Fruit fly (Drosophila melanogaster): Measurements from ENCODE around the gene CG43339.
A peak's percentile ranks its signal among the peaks of the same experiment; 100 is the strongest.

The CG43339 gene

DNA sequence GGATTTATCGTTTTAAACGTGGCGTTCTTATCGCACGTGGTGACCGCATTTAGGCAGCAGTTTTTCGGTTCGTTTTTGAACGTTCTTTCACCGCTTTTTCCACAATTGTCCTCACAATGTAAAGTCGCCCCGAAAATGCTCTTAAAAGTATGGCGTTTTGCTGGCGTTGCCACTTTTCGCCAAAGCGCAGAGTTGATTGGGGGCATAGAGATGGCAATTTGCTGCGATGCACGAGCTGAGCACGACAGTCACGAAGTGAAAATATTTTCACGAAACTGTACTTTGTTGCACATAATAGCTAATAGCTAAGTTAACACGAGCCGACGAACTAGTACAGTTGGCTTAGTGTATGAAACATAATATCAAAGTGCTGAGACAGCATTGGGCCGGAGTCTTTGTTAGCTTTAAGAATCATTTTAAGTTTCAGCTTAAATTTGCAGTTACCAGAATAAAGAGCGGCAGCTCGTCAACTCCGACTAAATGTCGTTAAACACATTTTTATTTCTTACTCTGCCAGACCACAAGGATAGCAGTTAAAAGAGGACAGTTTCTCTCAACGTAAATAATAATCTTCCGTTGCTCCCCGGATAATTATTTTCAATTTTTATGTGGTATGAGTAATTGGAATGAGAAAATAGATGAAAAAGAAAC, 15.7 kb upstream of the CG43339 start, which contains the start of gene msl-1:
Gene msl-1 (minus strand): TSS at position 155 of the 651 bp plus-strand sequence.
- no peak for TF ChIP-seq CG8478 (optimal IDR thresholded peaks at IDR 0.05)
- TF ChIP-seq CTCF (optimal IDR thresholded peaks at IDR 0.05), result peak; percentile 36 to 46

DNA sequence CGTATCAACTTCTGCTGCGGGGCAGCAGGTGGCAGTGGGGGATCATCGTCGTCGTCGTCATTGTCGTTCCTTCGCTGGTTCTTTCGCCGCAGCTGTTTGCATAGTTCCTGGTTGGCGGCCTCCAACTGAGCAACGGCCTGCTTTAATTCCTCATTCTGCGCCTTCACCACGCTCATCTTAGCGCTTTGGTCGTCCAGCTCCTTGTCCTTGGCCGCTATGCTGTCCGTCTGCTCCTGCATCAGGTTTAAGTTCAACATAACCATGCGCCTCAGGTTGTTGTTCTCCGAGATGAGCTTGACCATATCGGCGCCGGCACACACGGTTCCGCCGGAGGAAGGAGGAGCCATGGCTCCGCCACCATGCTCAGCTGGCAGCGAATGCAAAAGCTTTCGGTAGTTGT, 14.7 kb upstream of the CG43339 start:
- no peak for TF ChIP-seq CTCF (optimal IDR thresholded peaks at IDR 0.05)
- TF ChIP-seq CG8478 (optimal IDR thresholded peaks at IDR 0.05), result no peak

DNA sequence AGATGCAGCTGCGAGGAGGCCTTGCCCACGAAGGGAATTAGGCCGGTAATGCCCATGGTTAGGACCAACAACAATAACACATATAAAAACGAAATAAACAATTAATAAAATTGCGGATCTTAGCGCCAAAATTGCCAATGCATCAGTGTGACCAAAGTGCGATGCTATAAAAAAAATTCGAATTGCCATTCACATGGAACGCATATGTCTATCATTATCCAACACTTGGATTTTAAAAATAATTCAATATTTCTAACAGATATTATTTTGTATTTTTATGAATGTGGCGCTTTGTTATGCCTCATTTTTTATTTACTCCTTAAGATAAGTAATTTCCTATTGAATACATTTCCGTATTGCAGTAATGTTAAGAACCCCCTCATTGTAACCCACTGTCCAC, 8.8 kb upstream of the CG43339 start, which contains the start of gene tos:
Gene tos (minus strand): TSS at position 173 of the 400 bp plus-strand sequence.
- TF ChIP-seq CG8478 (optimal IDR thresholded peaks at IDR 0.05) (no peak), CTCF (optimal IDR thresholded peaks at IDR 0.05) (no peak)

DNA sequence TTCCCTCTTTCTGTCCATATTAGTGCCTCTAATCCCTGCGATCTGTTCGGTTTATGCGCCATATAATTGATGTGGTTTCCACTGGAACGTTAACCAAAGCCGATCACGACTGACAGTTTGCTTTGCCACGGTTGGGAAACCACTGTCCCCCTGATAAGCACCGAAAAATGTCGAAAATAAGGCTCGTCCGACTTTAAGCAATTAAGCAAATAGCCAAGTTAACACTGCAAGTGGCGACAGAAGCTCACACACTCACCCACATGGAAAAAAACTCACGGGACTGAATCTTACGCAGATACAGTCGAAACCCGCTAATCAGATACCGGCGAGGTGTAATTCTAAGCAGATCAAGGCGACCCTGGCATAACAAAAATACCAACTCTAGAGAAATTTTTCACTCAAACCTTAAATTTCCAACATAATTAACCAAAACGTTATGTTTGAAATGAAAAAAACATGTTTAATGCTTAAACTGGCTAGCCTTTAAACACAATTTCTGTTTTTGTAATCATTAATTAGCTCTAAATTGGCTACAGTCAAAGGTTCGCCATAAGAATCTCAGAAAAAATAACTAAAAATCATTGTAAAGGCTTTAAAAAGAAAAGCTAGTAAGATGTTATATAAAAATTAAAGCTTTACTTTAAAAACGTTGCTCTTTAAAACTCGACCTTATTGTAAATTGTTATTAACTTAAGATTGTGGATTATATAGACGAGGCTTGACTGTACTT, 5.0 kb upstream of the CG43339 start:
- TF ChIP-seq CG8478 (optimal IDR thresholded peaks at IDR 0.05) (no peak), CTCF (optimal IDR thresholded peaks at IDR 0.05) (no peak)

DNA sequence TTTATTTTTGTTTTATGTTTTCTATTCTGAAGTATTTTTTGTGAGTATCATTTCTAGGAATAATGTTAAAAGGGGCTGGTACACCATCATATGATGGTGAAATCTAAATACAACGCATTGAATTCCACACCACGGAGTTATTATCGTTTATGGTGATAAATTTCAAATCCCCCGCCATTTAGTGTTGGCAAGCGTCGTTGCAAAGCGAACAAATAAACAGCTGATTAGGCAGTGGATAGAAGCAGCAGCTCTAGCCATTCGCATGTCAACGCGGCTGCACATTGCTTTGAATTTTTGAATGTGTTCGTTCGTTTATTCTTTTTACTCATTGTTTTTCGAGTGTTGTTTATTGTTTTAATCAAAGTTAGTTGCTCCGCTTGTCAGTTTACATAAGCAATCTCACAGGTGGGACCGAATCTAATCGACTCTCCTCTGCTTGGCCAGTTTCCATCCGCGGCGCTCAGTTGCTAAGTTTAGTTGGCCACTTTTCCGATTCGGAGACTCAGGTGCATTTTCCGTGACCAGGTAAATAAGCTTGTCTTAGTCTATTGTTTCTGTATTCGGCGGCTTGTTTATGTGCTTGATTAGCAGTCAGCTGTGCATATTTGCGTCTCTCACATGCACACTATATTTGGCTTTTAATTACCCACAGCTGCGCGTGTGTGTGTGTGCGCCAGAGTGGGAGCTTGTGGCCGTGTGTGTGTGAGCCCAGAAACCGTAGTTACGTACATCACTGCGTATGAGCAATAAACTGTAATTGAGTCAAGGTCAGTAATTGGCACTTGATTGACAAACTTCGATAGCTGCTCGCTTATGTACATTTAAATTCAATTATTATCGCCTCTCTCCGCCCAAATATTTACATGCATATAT, 4.1 kb upstream of the CG43339 start, which contains the start of the genes Mst36Fa and CG31751:
Gene Mst36Fa (minus strand): TSS at position 51 of the 873 bp plus-strand sequence.
Gene CG31751 (plus strand): TSS at position 274 of the 873 bp plus-strand sequence.
- no peak for TF ChIP-seq CG8478 (optimal IDR thresholded peaks at IDR 0.05)
- TF ChIP-seq CTCF (optimal IDR thresholded peaks at IDR 0.05), result no peak

DNA sequence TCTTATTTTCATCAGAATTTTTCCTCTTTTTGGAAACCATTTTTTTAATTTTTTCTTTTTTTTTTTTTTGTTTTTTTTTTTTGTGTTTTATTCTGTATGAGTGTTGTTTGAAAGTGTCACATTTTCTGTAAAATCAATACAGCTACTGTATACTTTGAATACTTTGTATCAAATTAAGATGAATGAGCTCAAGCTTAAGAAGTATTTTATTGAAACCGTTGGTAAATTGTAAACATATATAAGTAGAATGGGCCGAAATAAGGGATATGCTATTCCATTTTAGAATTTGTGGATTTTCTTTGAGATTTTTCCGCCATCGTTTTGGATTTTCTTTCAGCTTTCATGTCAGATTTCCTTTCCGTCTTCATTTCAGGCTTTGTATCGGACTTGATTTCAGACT, 1.9 kb upstream of the CG43339 start, which contains the start of gene Mst36Fb:
Gene Mst36Fb (minus strand): TSS at position 101 of the 400 bp plus-strand sequence.
- TF ChIP-seq CTCF (optimal IDR thresholded peaks at IDR 0.05) (no peak), CG8478 (optimal IDR thresholded peaks at IDR 0.05) (no peak)

DNA sequence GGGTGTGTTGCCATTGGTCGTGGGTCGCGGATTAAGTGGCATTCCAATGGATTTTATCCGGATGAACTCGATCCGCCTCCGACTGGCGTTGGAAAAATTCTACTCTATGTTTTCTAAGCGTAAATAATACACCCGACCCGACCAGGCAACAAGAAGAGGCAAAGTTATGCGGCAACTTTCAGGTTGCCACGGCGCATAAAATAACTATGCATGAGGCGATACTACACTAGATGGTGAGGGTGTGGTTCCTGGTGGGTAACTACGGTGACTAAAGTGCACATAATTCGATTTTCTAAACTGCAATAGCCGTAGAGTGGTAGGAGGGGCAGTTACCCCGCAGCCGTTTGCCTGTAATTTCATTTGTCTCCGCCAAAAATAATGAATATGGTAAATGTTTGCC, 1.9 kb downstream of the CG43339 start, which contains the start of gene CG43338:
Gene CG43338 (minus strand): TSS at position 101 of the 400 bp plus-strand sequence.
- TF ChIP-seq CTCF (optimal IDR thresholded peaks at IDR 0.05), result no peak
- TF ChIP-seq CG8478 (optimal IDR thresholded peaks at IDR 0.05), result no peak

DNA sequence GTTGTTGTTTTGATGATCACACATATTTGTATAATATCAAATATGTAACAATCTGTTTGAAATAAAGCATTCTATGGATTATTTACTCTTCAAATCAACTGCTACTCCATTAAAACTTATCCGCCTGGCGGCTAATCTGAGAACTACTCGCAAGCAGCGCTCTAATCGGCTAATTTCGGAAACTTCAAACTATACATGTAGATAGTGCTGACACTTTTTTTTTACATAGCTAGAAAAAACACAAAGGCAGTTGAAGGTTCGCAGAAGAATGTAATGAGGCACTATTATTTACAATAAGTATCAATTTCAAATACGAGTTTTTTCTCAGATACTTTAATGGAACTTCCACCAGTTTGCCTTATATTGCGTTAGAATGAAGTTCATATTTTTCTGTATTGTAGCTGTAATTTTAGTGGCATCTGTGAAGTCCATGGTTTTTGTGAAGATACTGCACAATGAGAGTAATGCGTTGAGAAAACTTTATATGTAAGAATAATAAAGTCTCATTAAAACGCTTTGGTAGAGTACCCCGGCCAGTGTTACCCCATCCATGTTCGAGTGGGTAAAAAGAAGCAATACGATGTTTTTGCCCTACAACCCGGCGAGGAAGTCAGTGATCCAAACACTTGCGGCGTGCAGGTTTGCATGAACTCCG, 7.0 kb downstream of the CG43339 start:
- TF ChIP-seq CTCF (optimal IDR thresholded peaks at IDR 0.05) (peak; percentile 93 to 97), CG8478 (optimal IDR thresholded peaks at IDR 0.05) (no peak)

DNA sequence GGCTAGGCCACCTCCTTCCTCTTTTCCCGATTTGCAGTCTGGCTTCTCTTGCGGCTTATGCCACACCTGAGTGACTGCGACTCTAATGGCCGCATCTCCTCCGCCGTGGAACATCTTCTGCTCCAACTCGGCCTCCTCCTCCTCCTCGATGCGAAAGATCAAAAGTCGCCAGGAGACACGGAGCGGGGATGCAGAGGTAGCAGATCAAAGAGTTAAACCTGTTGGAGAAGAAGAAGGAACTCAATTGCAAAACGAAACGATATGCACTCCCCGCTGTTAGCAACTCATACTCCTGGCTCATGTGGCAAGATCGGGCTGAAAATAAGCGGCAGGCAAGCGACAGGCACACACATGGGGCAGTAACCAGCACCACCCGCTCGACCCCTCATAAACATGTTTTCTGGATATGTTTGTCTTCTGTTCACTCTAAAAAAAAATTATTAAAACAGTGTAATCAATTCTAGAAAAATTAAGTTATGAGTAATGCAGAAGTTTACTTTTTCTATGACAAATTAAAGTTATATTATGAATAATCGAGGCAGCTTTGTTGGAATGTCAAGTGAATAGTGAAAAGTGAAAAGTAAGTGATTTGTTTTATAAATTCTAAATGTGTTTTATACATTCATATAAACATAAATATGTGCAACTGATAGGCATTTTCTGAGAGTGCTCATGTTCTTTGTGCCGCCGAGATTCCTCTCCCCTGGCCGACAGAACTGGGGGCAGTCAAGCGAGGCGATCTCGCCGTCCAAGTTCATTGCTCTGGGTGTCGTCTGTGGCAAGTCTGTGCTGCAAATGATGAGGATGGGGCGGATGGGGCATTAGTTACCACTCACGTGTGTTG, 8.2 kb downstream of the CG43339 start:
- TF ChIP-seq CG8478 (optimal IDR thresholded peaks at IDR 0.05) (no peak), CTCF (optimal IDR thresholded peaks at IDR 0.05) (no peak)

DNA sequence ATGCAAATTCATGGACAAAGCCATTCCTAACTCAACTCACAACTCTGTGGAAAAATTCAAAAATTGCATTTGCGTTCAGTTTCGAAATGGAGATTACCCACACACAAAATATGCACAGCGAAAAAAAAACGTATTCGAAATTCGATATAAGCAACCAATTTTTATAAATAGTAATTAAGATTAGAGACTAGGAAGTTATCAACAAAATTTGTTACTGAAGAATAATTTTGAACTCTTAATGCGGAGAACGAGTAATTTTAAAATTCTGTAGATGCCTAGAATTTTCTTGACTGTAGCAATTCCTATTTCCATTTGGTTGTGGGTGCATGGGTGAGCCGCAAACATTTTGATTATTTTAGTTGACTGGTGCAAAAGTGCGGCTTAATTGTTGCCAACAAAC, 9.7 kb downstream of the CG43339 start:
- TF ChIP-seq CTCF (optimal IDR thresholded peaks at IDR 0.05) (no peak), CG8478 (optimal IDR thresholded peaks at IDR 0.05) (no peak)

DNA sequence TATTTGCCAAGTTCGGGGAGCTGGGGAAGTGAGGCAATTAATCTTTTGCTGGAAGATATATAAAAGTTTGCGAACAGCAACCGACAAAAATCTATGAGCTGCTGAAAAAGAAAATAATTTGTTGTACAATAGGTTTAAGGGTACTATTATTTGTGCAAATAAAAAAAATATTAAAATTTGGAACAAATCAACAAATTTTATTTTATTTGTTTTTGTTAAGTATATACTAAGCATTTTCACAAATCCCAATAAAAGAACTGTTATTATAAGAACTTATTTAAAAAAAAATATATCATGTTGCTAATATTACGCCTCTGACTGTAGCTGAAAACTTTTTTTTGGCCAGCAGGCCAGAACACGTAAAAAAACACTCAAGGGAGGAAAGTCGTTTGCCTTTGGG, 15.0 kb downstream of the CG43339 start:
- TF ChIP-seq CG8478 (optimal IDR thresholded peaks at IDR 0.05) (no peak), CTCF (optimal IDR thresholded peaks at IDR 0.05) (no peak)

DNA sequence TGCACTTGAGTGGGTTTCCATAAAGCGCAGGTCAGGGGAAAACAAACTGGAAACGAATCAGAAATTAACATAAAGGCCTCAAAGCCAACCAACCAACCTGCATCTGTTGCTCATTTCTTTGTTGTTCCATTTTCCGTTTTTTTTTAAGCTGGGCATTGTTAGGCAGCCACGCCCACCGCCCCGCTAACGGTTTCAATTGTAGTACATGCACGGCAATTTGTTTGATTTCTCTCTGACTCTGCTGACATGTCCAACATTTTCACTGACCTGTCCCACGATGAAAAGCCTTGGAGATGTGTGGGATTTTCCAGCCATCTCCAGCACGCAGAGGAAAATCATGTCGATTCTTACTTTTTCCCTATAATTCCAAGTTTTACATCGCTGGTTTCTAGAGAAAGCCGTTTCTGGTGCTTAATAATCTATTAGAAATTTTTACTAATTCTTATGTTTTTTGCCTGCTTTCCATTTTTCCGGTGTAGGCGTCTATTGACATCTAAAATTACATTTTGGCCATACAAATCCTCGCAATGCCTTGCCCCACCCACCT, 16.3 kb downstream of the CG43339 start:
- TF ChIP-seq CG8478 (optimal IDR thresholded peaks at IDR 0.05) (no peak), CTCF (optimal IDR thresholded peaks at IDR 0.05) (no peak)

DNA sequence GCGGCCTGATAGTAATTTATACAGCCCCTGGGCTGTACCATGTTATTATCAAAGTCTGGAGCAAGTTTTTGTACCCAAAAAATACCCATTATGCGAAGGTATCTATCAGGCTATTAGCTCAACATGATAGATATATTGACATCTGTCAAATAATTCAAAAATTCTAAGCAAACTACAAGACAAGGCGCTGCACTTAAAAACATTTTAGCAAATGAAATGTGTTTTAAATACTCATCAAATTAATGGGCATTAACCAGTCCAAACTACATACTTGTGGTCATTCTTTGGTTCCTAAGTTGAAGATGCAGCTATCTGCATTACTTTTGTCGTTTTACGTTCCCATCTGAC, 19.8 kb downstream of the CG43339 start:
- TF ChIP-seq CG8478 (optimal IDR thresholded peaks at IDR 0.05), result no peak
- no peak for TF ChIP-seq CTCF (optimal IDR thresholded peaks at IDR 0.05)

Data from S2 (cell line).